Fruit fly (Drosophila melanogaster): ENCODE results near the gene Hsp70Aa.

dm6 chr3R:11992934-11993670, 36.8 kb upstream of the Hsp70Aa start, which contains the start of gene mfas:
- TF ChIP-seq pan (optimal IDR thresholded peaks at IDR 0.05), result no peak
- no peak for TF ChIP-seq CG8478 (optimal IDR thresholded peaks at IDR 0.05)
- TF ChIP-seq Dll (optimal IDR thresholded peaks at IDR 0.05), result no peak
- TF ChIP-seq EcR (GFP tag; optimal IDR thresholded peaks at IDR 0.05), result no peak
